Fruit fly (Drosophila melanogaster): ENCODE results near the gene CG10864.

dm6 chr3R:18438181-18438826 lies 26.9 kb upstream of the CG10864 start:
- TF ChIP-seq psq (optimal IDR thresholded peaks at IDR 0.05) = no peak
- no peak for TF ChIP-seq CG8478 (optimal IDR thresholded peaks at IDR 0.05)
- no peak for TF ChIP-seq usp (GFP tag; optimal IDR thresholded peaks at IDR 0.05)
- TF ChIP-seq EcR (GFP tag; optimal IDR thresholded peaks at IDR 0.05) = no peak
- no peak for TF ChIP-seq pan (optimal IDR thresholded peaks at IDR 0.05)
- no peak for TF ChIP-seq Dll (optimal IDR thresholded peaks at IDR 0.05)
